Fruit fly (Drosophila melanogaster): ENCODE measurements around the gene Cpr64Aa.

Cpr64Aa gene

DNA sequence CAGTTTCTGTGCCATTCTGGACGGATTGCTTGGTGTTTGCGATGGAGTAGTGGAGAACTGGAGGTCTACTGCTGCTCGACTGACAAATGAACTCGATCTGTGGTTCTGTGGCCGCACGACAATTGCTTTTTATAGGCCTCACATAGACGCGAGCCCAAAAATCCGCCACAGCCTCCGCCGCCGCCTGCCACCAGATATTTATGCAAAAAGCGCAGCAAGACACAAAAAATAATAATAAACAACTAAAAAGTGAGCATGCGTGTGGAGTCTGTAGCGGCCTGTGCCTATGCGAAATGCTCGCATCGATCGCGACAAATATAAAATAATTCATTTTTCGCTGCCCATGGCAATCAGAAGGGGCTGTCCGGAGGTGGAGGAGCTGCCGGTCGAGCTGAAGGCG is at the start of gene Cpr64Aa:
Gene Cpr64Aa (minus strand): TSS at position 101 of the 400 bp plus-strand sequence.
- TF ChIP-seq noc (tag; optimal IDR thresholded peaks at IDR 0.05) = no peak

DNA sequence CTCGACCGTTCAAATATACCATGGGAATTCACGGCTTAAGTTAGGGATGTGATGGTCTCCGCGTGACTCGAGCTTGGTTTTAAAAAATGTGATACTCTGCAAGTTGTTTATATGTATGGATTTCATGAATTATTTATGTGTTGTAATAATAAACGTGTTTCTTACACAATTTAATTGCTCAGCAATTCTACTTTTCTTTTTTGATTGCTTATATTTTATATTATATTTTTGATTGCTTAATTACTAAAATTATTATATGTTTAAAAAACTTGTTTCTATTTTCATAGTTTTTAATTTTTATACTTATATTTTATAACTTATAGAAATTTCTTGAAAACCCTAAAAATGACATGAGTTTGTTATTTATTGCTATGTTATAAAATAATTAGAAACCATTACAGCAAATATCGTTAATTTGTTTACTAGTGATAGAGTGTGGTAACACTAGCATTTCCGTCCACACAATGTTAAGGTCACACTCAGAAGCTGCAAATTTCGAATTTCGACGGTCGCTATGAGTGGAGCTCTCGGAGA is 45.4 kb upstream of the Cpr64Aa start, which contains the start of the genes ago and CG1265:
Gene ago (minus strand): TSS at position 6 of the 534 bp plus-strand sequence.
Gene CG1265 (plus strand): TSS at position 476 of the 534 bp plus-strand sequence.
- TF ChIP-seq noc (tag; optimal IDR thresholded peaks at IDR 0.05) = no peak

DNA sequence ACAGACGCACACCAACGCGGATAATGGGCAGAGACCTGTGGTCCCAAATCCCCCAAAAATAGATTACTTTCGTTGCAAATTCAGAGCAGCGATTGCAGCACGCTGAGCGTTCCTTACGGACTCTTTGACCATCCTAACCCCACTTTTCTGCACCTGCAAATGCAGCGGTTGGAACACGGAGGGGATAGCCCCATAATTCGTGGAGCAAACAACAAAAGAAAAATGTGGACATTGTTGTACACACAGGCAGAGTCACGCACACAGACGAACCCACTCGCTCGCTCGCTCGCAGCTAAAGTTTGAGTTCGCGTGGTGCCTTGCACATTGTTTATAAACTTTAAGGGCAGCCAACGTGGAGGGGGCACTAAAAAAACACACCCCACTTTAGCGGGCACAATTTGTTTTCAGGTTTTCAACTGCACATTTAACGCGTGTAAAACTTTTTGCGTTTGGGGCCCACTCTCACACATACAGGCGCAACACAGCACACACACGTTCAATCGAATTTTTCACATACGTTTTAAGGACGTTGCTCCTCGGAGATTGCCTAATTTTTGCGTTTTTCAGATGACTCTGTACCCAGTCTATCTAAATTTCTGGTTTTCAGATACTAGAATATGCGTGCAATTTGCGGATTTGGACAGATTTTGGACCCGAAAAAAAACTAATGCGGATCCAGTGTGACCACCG is 44.8 kb upstream of the Cpr64Aa start:
- no peak for TF ChIP-seq noc (tag; optimal IDR thresholded peaks at IDR 0.05)

DNA sequence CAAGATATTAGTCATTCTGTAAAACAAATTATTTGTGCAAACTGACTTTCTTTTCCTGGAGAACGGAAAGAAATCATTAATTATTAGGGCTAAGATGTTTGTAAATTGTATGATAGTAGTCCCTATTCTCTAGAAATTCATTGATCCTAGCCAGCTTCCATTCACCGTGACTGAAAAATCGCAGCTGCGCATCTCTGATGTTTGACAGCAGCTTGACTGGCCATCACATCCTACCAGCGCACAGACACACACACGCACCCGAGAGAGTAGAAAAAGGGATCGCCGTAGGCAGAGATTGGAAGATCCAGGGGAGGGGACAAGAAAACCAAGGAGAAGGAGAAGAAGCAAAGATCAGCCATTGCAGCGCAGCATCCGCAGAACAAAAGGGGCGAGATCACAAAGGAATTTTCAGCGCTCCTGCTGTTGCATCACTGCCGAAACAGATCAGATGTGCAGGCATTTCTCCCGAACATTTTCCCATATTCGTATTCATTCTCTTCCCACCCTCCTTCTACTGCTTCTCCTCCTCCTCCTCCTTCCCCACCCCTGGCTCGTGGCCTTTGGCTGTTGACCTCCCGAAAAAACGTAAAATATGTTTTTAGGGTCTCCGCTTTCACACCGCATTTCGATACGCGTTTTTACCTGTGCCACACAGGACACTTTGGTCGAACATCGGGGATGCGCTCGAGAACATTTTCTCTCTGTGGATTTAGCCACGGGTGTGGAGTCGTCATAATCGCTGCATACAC is 44.1 kb upstream of the Cpr64Aa start:
- TF ChIP-seq noc (tag; optimal IDR thresholded peaks at IDR 0.05) = no peak

DNA sequence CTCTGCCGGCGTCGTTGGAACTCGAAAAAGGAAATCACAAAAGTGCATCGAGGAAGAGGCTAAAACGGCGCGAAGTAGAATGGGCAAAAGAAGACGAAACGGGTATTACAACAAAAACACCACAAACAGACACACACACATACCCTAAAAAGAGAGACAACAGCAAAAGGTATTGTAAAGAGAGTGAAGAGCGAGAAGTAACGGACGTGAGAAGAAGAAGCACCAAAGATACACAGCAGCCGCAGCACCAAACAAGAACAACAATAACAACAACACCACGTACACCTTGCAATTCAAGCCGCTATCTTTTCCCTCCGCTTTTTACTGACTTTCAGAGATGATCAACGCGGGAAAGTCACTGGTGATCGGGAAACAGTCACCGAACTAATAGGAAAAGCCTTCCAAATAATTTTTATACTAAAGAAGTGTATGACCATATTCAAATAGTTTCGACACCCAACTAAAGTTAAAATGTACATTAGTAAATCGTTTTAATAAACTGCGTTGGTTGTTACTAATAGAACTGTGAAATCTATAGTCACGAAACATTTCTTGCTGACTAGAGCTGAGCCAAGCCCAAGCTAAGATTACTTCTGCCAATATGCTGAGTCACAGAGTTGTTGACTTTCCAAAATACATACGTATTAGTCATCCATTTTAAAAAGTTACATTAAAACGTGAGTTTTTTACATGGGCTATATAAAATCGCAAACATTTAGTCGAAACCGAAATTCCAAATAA is 43.3 kb upstream of the Cpr64Aa start:
- TF ChIP-seq noc (tag; optimal IDR thresholded peaks at IDR 0.05) = no peak

DNA sequence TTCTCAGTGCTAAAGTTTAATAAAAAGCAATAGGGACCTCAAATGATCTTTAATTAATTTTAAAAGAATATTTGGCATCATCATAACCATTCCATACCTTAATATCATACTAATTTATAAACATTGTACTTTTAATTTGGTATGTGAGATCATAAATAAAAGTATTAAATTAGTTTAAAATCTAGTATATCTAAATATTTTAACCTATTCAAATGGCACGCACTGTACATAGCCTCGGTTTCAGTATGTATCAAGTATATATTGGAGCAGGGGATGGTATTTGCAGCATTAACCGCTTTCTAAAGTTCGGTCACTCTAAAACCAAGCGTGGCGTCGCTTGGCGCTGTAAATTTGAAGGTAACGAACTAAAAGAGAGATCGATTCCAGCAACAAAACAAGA is 33.5 kb upstream of the Cpr64Aa start, which contains the start of gene pav:
Gene pav (plus strand): TSS at position 307 of the 400 bp plus-strand sequence.
- no peak for TF ChIP-seq noc (tag; optimal IDR thresholded peaks at IDR 0.05)

DNA sequence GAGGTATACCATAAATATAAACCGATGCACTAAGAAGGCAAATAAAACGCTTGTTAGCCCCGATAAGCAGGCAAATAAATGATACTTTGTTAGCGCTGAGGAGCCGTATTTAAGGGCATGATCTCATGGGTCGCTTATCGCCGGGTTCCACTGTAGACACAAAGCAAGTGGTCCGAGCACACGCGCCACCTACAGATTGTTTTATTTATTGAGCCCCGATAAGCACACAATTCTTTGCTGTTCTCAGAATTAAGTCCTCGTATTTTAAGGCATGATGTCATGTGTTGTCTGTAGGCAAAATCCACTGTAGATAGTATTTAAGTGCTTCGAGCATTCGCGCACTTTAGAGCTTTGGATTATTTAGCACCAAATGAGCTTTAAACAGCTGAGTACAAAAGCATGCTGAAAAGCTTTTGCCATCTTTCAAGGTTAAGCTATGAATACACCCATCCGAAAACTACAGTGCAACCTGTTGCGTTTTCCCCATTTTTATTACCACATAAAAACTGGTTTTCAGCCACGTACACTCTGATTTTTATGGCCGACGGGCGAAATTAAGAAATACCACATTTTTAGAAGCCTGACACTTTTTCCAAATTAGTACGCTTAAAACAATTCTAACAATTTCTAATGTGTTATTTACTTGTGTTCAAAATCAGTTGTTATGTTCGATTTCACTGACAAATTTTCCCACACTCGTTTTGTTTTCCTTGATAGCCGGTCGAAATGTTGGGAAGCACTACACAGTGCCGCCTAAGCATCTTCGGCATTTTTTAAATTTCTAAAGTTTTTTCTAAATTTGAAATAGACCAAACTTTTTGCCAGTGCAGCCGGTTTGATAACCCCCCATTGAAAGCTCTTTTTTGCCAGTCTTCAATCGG is 30.7 kb upstream of the Cpr64Aa start, which contains the start of gene Sqor:
Gene Sqor (plus strand): TSS at position 732 of the 881 bp plus-strand sequence.
- peak; percentile 96 for TF ChIP-seq noc (tag; optimal IDR thresholded peaks at IDR 0.05)

DNA sequence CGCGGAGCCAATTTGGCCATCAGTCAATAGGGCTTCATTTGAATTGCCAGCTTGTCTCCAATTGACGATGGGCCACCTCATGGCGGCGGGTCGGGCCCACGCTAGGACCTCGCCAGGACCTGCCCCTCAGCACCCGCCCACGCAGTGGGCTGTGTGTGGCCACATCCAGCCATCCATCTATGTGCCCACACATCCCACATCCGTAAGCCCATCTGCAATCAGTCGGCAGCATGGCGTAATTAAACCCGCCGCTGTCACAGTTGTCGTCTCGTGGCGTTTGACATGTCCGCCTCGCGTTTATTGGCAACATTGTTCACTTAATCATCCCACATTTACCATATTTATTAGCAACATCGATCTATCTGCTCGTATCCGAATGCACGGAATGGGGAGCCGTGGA is 29.2 kb upstream of the Cpr64Aa start:
- TF ChIP-seq noc (tag; optimal IDR thresholded peaks at IDR 0.05) = no peak

DNA sequence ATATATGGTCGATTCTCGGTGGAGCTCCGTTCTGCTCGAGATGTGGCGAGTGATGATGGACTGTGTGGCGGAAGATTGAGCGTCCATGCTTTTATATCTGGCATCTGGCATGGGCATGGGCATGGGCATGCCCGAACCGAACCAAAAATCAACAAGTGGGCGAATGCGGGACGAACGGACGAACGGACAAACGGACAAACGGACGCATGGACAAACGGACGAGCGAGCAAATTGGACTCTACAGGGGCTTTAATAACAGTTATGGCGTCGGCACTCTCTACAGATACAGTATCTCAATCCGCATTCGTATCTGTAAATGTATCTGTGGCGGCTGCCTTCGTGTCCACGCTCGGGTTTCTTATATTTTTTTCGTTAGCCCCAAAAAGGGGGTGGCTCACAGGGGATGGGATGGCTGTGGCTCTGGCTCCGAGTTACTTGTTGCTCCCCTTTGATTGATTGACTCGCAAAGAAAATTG is 27.2 kb upstream of the Cpr64Aa start, which contains the start of gene ImpL2:
Gene ImpL2 (minus strand): TSS at position 51 of the 476 bp plus-strand sequence.
- no peak for TF ChIP-seq noc (tag; optimal IDR thresholded peaks at IDR 0.05)

DNA sequence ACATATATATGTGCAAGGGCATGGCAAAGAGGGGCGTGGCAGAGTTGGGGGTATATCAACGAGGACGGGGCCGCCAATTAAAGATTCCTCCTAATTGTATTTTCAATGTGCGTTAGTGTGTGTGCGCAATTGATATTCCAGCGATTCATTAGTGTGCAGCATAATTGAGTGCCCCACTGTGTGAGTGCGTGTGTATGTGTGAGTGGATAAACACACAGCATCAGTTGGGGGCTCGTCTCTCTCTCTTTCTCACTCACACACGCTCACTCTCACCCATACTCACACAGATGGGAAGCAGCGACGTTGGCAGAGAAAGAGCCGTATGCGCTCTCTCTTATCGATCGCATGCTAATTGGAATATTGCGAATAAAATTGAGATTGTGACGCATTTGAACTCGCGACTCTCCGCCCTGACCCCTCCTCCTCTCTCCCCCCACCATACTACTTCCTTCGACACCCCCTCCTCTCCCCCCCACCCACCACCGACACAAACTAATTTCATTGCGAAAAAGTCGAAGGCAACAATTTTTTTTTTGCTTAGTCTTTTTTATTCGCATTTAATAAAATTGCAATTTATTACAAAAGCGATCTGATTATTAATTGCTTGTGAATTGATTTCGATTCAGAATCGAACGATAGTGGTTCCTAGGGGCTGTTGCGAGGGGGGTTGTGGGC is 24.8 kb upstream of the Cpr64Aa start:
- TF ChIP-seq noc (tag; optimal IDR thresholded peaks at IDR 0.05) = no peak

DNA sequence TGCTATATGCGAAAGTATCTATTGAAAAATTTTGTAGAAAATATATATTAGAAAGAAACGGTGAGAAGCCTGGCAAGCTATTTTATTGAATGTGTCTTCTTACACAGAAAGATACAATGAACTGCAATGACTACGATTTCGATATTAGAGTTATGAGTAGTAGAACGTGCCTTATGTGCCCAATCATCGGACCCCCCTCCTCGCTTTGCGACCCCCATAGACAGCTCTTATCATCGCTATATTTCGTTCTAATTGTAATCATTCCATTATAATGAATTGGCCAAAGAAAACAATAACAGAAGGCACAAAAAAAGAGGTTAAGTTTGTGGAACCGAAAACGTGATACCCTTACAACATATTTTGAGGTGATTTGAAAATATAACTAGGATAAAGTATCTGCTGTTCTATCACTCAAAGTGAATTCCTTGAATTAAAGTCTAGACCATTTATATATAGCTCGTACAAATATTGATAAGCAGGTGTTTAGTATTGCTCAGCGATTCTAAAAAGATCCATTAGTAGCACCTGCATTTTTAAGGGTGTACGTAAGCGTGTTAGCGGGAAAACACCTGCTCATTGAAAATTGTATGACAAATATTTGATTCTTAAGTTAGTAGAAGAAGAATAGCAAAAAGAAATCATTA is 23.9 kb upstream of the Cpr64Aa start:
- TF ChIP-seq noc (tag; optimal IDR thresholded peaks at IDR 0.05) = peak; percentile 50

DNA sequence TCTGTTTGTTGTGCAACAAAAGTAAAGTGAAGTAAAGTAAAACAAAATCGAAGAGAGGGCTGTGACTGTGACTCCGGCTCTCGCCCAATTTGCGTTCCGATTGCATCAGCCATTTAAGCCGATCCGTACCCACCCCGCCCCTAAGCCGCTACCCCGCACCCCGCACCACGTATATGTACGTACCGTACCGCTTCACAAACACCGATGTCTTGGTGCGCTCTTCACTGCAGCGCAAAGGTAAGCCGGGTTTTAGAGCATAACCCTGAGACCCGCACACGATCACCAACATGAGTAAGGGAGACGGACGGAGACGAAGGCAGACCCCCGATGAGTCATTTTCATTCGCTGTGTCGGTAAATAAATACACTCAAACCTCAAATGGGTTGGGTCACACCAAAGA is 23.2 kb upstream of the Cpr64Aa start:
- no peak for TF ChIP-seq noc (tag; optimal IDR thresholded peaks at IDR 0.05)

DNA sequence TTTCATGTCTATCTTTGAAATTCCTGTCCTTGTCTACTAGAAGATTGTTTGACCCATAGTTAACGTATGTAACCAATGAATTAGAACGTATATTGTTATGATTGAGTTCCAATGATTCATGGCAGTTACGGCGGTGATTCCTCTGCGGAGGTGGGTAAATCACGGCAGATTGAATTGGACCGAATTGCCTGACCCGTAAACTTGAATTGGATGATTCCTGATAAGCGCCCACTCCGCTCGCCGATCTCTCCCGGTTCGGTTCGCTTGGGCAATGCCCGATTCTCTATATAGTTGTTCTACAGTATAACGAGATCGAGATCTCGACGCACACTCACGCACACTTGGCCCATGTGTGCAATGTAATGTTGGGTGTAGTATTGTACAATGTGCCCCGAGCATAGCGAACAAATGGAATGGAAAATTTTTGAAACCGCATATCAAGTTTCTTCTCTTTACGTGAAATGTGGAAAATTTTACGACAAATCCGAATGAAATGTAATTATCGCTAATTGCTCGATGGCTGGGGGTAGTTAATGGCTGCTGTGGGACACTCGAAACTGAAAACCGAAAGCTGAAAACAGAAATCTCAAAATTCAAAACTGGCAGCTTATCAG is 22.5 kb upstream of the Cpr64Aa start:
- no peak for TF ChIP-seq noc (tag; optimal IDR thresholded peaks at IDR 0.05)
